Worm (Caenorhabditis elegans) whole organism, late embryonic: ENCODE results near the gene asm-3.

Experiments used
- C08G9.2 ChIP-seq: sonication (generic microtip); optimal IDR thresholded peaks from 2 replicates; lab custom pipeline; 2016; ENCODE audit warnings: mild to moderate bottlenecking, missing genetic modification characterization, moderate library complexity, missing compliant biosample characterization
- C38D4.7 ChIP-seq: fragments of 200-800 bp; sonication (Bioruptor generic); optimal IDR thresholded peaks from 2 replicates; lab custom pipeline; 2018; ENCODE audit warnings: mild to moderate bottlenecking, missing genetic modification characterization, moderate library complexity, missing compliant biosample characterization
- K02D7.2 ChIP-seq: sonication (generic microtip); optimal IDR thresholded peaks from 2 replicates; lab custom pipeline; 2017; ENCODE audit warnings: mild to moderate bottlenecking, missing genetic modification characterization, missing compliant biosample characterization
- K09A11.1 ChIP-seq: sonication (generic microtip); optimal IDR thresholded peaks from 2 replicates; lab custom pipeline; 2017; ENCODE audit warnings: antibody characterized with exemption, mild to moderate bottlenecking, missing genetic modification characterization, missing compliant biosample characterization; ENCODE audit not compliant: insufficient read depth
- T23F11.4 ChIP-seq: fragments of 200-800 bp; sonication (Bioruptor generic); optimal IDR thresholded peaks from 2 replicates; lab custom pipeline; 2018; ENCODE audit warnings: mild to moderate bottlenecking, missing genetic modification characterization, missing compliant biosample characterization
- ama-1 ChIP-seq: fragments of 150-350 bp; optimal IDR thresholded peaks from 2 replicates; lab custom pipeline; 2014
- ceh-18 ChIP-seq: sonication (generic microtip); optimal IDR thresholded peaks from 2 replicates; lab custom pipeline; 2016; ENCODE audit warnings: missing genetic modification characterization, missing compliant biosample characterization
- ceh-19 ChIP-seq: fragments of 200-800 bp; sonication (Bioruptor generic); optimal IDR thresholded peaks from 2 replicates; lab custom pipeline; 2018; ENCODE audit warnings: mild to moderate bottlenecking, missing genetic modification characterization, missing compliant biosample characterization
- ceh-24 ChIP-seq: sonication (generic microtip); optimal IDR thresholded peaks from 2 replicates; lab custom pipeline; 2016; ENCODE audit warnings: mild to moderate bottlenecking, missing genetic modification characterization, missing compliant biosample characterization
- ceh-31 ChIP-seq: sonication (generic microtip); optimal IDR thresholded peaks from 2 replicates; lab custom pipeline; 2016; ENCODE audit warnings: missing genetic modification characterization, missing compliant biosample characterization
- ceh-34 ChIP-seq: sonication (generic microtip); optimal IDR thresholded peaks from 2 replicates; lab custom pipeline; 2016; ENCODE audit warnings: mild to moderate bottlenecking, missing genetic modification characterization, missing compliant biosample characterization
- ceh-45 ChIP-seq: fragments of 200-800 bp; sonication (Bioruptor generic); IDR thresholded peaks from 2 replicates; pipeline ENCODE4 v1.3.6; 2022; ENCODE audit warnings: missing genetic modification reagents, missing genetic modification characterization, missing compliant biosample characterization
- ceh-48 ChIP-seq: sonication (generic microtip); optimal IDR thresholded peaks from 2 replicates; lab custom pipeline; 2016; ENCODE audit warnings: missing genetic modification characterization, inconsistent platforms, missing compliant biosample characterization
- ceh-9 ChIP-seq: sonication (generic microtip); optimal IDR thresholded peaks from 2 replicates; lab custom pipeline; 2016; ENCODE audit warnings: mild to moderate bottlenecking, missing genetic modification characterization, inconsistent platforms, missing compliant biosample characterization
- che-1 ChIP-seq: sonication (generic microtip); optimal IDR thresholded peaks from 2 replicates; lab custom pipeline; 2016; ENCODE audit warnings: mild to moderate bottlenecking, missing genetic modification characterization, missing compliant biosample characterization
- dve-1 ChIP-seq: sonication (generic microtip); optimal IDR thresholded peaks from 2 replicates; lab custom pipeline; 2017; ENCODE audit warnings: antibody characterized with exemption, mild to moderate bottlenecking, missing genetic modification characterization, missing compliant biosample characterization
- elt-2 ChIP-seq: sonication (generic microtip); optimal IDR thresholded peaks from 2 replicates; lab custom pipeline; 2016; ENCODE audit warnings: missing genetic modification reagents, missing genetic modification characterization, missing compliant biosample characterization
- ets-4 ChIP-seq: sonication (generic microtip); optimal IDR thresholded peaks from 2 replicates; lab custom pipeline; 2016; ENCODE audit warnings: missing genetic modification characterization, missing compliant biosample characterization
- fax-1 ChIP-seq: sonication (generic microtip); optimal IDR thresholded peaks from 2 replicates; lab custom pipeline; 2016; ENCODE audit warnings: missing genotype, missing genetic modification characterization, missing compliant biosample characterization
- fkh-6 ChIP-seq: sonication (generic microtip); optimal IDR thresholded peaks from 2 replicates; lab custom pipeline; 2016; ENCODE audit warnings: missing genetic modification characterization, missing compliant biosample characterization
- gmeb-2 ChIP-seq: sonication (generic microtip); optimal IDR thresholded peaks from 2 replicates; lab custom pipeline; 2016; ENCODE audit warnings: missing genetic modification characterization, inconsistent platforms, missing compliant biosample characterization
- hlh-15 ChIP-seq: sonication (generic microtip); optimal IDR thresholded peaks from 2 replicates; lab custom pipeline; 2016; ENCODE audit warnings: missing genetic modification characterization, missing compliant biosample characterization
- hlh-30 ChIP-seq: sonication (generic microtip); optimal IDR thresholded peaks from 2 replicates; lab custom pipeline; 2017; ENCODE audit warnings: antibody characterized with exemption, missing genetic modification characterization, missing compliant biosample characterization; ENCODE audit not compliant: insufficient read depth
- hlh-8 ChIP-seq: sonication (generic microtip); optimal IDR thresholded peaks from 2 replicates; lab custom pipeline; 2016; ENCODE audit warnings: missing genotype, missing genetic modification characterization, missing compliant biosample characterization
- lim-6 ChIP-seq: sonication (generic microtip); optimal IDR thresholded peaks from 2 replicates; lab custom pipeline; 2016; ENCODE audit warnings: missing genetic modification characterization, missing compliant biosample characterization
- madf-2 ChIP-seq: sonication (generic microtip); optimal IDR thresholded peaks from 2 replicates; lab custom pipeline; 2017; ENCODE audit warnings: missing genetic modification characterization, missing compliant biosample characterization
- nfya-1 ChIP-seq: sonication (generic microtip); optimal IDR thresholded peaks from 2 replicates; lab custom pipeline; 2017; ENCODE audit warnings: missing genetic modification characterization, mild to moderate bottlenecking, missing compliant biosample characterization, antibody characterized with exemption, moderate library complexity
- nhr-11 ChIP-seq: fragments of 150-350 bp; optimal IDR thresholded peaks from 2 replicates; lab custom pipeline; 2014; ENCODE audit warnings: missing biosample characterization, missing genetic modification characterization
- nhr-232 ChIP-seq: sonication (generic microtip); optimal IDR thresholded peaks from 2 replicates; lab custom pipeline; 2016; ENCODE audit warnings: missing genetic modification characterization, missing compliant biosample characterization
- npax-4 ChIP-seq: sonication (generic microtip); optimal IDR thresholded peaks from 2 replicates; lab custom pipeline; 2016; ENCODE audit warnings: missing genetic modification characterization, missing compliant biosample characterization
- pax-1 ChIP-seq: fragments of 150-350 bp; optimal IDR thresholded peaks from 2 replicates; lab custom pipeline; 2014; ENCODE audit warnings: missing biosample characterization, missing genetic modification characterization
- pha-2 ChIP-seq: sonication (generic microtip); optimal IDR thresholded peaks from 2 replicates; lab custom pipeline; 2017; ENCODE audit warnings: mild to moderate bottlenecking, missing genetic modification characterization, missing compliant biosample characterization
- pros-1 ChIP-seq: fragments of 150-350 bp; optimal IDR thresholded peaks from 2 replicates; lab custom pipeline; 2014; ENCODE audit warnings: missing biosample characterization, missing genetic modification reagents, missing genetic modification characterization
- ref-2 ChIP-seq: sonication (generic microtip); optimal IDR thresholded peaks from 2 replicates; lab custom pipeline; 2016; ENCODE audit warnings: missing genetic modification characterization, missing compliant biosample characterization
- rnt-1 ChIP-seq: sonication (generic microtip); optimal IDR thresholded peaks from 2 replicates; lab custom pipeline; 2016; ENCODE audit warnings: missing genetic modification characterization, missing compliant biosample characterization
- sdc-2 ChIP-seq: sonication (generic microtip); optimal IDR thresholded peaks from 2 replicates; lab custom pipeline; 2016; ENCODE audit warnings: missing genotype, missing genetic modification characterization, missing compliant biosample characterization
- tbx-2 ChIP-seq: sonication (generic microtip); optimal IDR thresholded peaks from 2 replicates; lab custom pipeline; 2016; ENCODE audit warnings: missing genetic modification characterization, missing compliant biosample characterization
- ttx-3 ChIP-seq: sonication (generic microtip); optimal IDR thresholded peaks from 2 replicates; lab custom pipeline; 2016; ENCODE audit warnings: missing genetic modification reagents, missing genetic modification characterization, missing compliant biosample characterization
- unc-3 ChIP-seq, 2 experiments: fragments of 200-800 bp in 1 of 2; sonication (Bioruptor generic) in 1 of 2; sonication (generic microtip) in 1 of 2; conservative IDR thresholded peaks in 1 of 2; optimal IDR thresholded peaks in 1 of 2; 2 replicates each; pipeline versions ENCODE4 v1.3.6 to Lab custom; 2016 to 2022; ENCODE audit warnings: missing compliant biosample characterization in 2 of 2, missing genetic modification characterization in 2 of 2, missing genetic modification reagents in 1 of 2
- unc-42 ChIP-seq: sonication (generic microtip); optimal IDR thresholded peaks from 2 replicates; lab custom pipeline; 2016; ENCODE audit warnings: missing genotype, missing genetic modification characterization, missing compliant biosample characterization
- unc-55 ChIP-seq: sonication (generic microtip); optimal IDR thresholded peaks from 2 replicates; lab custom pipeline; 2017; ENCODE audit warnings: missing biosample characterization, missing genetic modification reagents, missing genetic modification characterization
- unc-86 ChIP-seq: sonication (generic microtip); optimal IDR thresholded peaks from 2 replicates; lab custom pipeline; 2016; ENCODE audit warnings: missing genetic modification characterization, missing compliant biosample characterization
- zip-5 ChIP-seq: sonication (generic microtip); optimal IDR thresholded peaks from 2 replicates; lab custom pipeline; 2016; ENCODE audit warnings: missing genetic modification characterization, missing compliant biosample characterization
- ztf-16 ChIP-seq: sonication (generic microtip); optimal IDR thresholded peaks from 2 replicates; lab custom pipeline; 2017; ENCODE audit warnings: missing genetic modification characterization, missing compliant biosample characterization

The asm-3 gene

DNA sequence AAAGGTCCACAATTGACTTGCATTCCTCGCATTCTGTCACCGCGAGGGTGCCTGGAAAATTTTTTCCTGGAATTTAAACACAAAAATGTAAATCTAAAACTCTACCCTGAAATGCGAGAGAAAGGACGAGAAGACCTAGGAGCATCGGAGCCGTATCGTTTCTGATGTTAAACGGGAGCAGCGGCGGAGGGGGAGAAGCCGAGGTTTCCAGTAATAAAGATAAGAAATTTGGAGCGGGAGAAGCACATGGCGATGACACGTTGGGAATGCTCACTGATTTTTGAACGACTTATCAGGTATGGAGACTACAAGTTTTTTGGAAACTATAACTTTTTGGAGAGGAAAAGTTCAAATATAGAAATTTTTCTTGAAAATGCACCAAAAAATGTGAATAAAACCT is at the start of gene asm-3:
Gene asm-3, minus strand, starts transcription at position 215 of the 400 bp plus-strand sequence.
- TF ChIP-seq T23F11.4 (GFP tag; lab: Kevin White, UChicago) (no peak), ttx-3 (no peak), unc-42 (tag; lab: Kevin White, UChicago) (no peak)

DNA sequence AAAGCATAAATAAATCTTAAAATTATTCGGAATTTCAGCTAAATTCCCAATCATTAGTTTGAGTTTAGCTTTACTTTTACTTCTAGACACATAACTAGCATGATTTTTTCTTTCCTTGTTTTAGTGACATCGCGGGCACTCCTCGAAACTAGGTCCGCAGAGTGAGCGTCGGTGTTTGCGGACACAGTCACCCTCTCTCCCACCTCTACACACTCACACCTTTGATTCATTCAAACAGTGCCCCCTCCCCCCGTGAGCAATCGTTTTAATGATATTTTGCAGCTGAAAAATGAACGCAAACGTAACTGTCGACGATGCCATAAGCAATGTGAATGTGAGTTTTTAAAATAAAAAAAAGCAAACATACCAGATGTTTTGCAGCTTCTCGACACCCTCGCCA is 48.9 kb upstream of the asm-3 start, which contains the start of gene gex-2:
Gene gex-2, plus strand, starts transcription at position 283 of the 400 bp plus-strand sequence.
- TF ChIP-seq unc-55 (GFP tag; lab: Kevin White, UChicago) (no peak), unc-86 (tag; lab: Kevin White, UChicago) (no peak), ref-2 (tag; lab: Kevin White, UChicago) (peak; percentile 3), tbx-2 (tag; lab: Kevin White, UChicago) (peak; percentile 27), C38D4.7 (no peak), unc-3 (GFP tag; conservative IDR thresholded peaks at IDR 0.05; lab: Robert Waterston, UW) (no peak), unc-3 (tag; optimal IDR thresholded peaks at IDR 0.05; lab: Kevin White, UChicago) (no peak), ceh-19 (no peak), che-1 (tag; lab: Kevin White, UChicago) (no peak), K02D7.2 (no peak), hlh-30 (no peak), ceh-9 (tag; lab: Kevin White, UChicago) (no peak), pha-2 (no peak), dve-1 (tag; lab: Kevin White, UChicago) (no peak), ceh-31 (tag; lab: Kevin White, UChicago) (no peak), gmeb-2 (tag; lab: Kevin White, UChicago) (no peak), K09A11.1 (no peak), nhr-232 (tag; lab: Kevin White, UChicago) (no peak), ztf-16 (tag; lab: Kevin White, UChicago) (no peak), nfya-1 (peak; percentile 1), pros-1 (no peak), ets-4 (tag; lab: Kevin White, UChicago) (no peak), ceh-24 (tag; lab: Kevin White, UChicago) (no peak), lim-6 (no peak), hlh-15 (no peak), fkh-6 (peak; percentile 22), ceh-45 (GFP tag; lab: Robert Waterston, UW) (no peak), hlh-8 (no peak), ceh-18 (tag; lab: Kevin White, UChicago) (no peak), fax-1 (tag; lab: Kevin White, UChicago) (no peak), ama-1 (lab: Kevin White, UChicago) (no peak)
- TF ChIP-seq, all 69 proteins: peak for 4

DNA sequence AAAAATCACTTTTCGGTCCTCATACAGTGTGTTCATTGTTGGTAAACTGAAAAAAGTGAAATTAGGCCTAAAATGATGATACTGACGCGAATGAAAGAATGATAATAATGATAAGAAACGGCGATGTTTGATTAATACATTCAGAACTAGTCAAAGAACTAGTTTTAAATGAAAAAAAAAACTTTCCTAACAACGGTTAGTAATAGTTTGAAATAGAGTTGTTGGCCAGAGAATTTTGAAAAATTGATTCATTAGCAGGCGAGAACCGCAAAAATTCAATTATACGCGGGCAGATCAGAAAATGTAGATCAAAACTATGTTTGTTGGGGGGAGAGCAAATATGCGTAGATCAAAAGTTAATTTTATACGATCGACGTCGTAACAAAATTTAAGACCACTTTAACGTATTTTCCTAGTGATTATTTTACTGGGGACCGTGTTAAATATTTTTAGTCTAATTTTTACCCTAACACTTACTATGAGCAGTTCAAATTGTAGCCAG is 47.2 kb upstream of the asm-3 start, which contains the start of gene F56A11.5:
Gene F56A11.5, minus strand, starts transcription at position 51 of the 502 bp plus-strand sequence.
- no peak for TF ChIP-seq sdc-2
- TF ChIP-seq pax-1 (tag; lab: Kevin White, UChicago) = no peak
- no peak for TF ChIP-seq ceh-45 (GFP tag; lab: Robert Waterston, UW)
- no peak for TF ChIP-seq nhr-11 (tag; lab: Kevin White, UChicago)
- TF ChIP-seq C08G9.2 (tag; lab: Kevin White, UChicago) = no peak
- TF ChIP-seq elt-2 = no peak
- no peak for TF ChIP-seq nfya-1
- no peak for TF ChIP-seq ceh-18 (tag; lab: Kevin White, UChicago)
- TF ChIP-seq madf-2 (tag; lab: Kevin White, UChicago) = no peak
- no peak for TF ChIP-seq K02D7.2
- TF ChIP-seq ets-4 (tag; lab: Kevin White, UChicago) = no peak
- TF ChIP-seq pha-2 = no peak
- no peak for TF ChIP-seq npax-4 (tag; lab: Kevin White, UChicago)
- TF ChIP-seq unc-55 (GFP tag; lab: Kevin White, UChicago) = no peak
- no peak for TF ChIP-seq rnt-1 (tag; lab: Kevin White, UChicago)
- no peak for TF ChIP-seq ceh-34 (tag; lab: Kevin White, UChicago)
- no peak for TF ChIP-seq zip-5
- no peak for TF ChIP-seq gmeb-2 (tag; lab: Kevin White, UChicago)
- TF ChIP-seq ceh-48 (tag; lab: Kevin White, UChicago) = no peak
